Worm (Caenorhabditis elegans): ENCODE results near the gene htz-1.

htz-1 gene

ce11 chrIV:4490148-4490652, 44.2 kb downstream of the htz-1 start, which contains the start of gene ZK180.7:
Gene ZK180.7 (plus strand): TSS chrIV:4490542.
- TF ChIP-seq mab-5 (tag; optimal IDR thresholded peaks at IDR 0.05) (no peak), lsy-2 (tag; optimal IDR thresholded peaks at IDR 0.05) (no peak), nhr-12 (tag; optimal IDR thresholded peaks at IDR 0.05) (no peak), elt-3 (tag; optimal IDR thresholded peaks at IDR 0.05) (no peak), sem-2 (GFP tag; optimal IDR thresholded peaks at IDR 0.05) (no peak), lin-13 (tag; optimal IDR thresholded peaks at IDR 0.05) (no peak), zip-8 (tag; optimal IDR thresholded peaks at IDR 0.05) (no peak), ztf-11 (tag; optimal IDR thresholded peaks at IDR 0.05) (no peak), lin-32 (GFP tag; optimal IDR thresholded peaks at IDR 0.05) (no peak), pha-4 (tag; optimal IDR thresholded peaks at IDR 0.05) (no peak), M03D4.4 (tag; optimal IDR thresholded peaks at IDR 0.05) (no peak), sptf-1 (tag; optimal IDR thresholded peaks at IDR 0.05) (no peak), snpc-4 (tag; optimal IDR thresholded peaks at IDR 0.05) (no peak), nhr-76 (tag; optimal IDR thresholded peaks at IDR 0.05) (no peak), elt-1 (tag; optimal IDR thresholded peaks at IDR 0.05; ENCODE audit: borderline replicate concordance, insufficient read depth) (no peak)

All from whole organism, mixed stage, embryonic.